Worm (Caenorhabditis elegans): ENCODE results near the gene F22E5.20.
A peak's percentile ranks its signal among the peaks of the same experiment; 100 is the strongest.

F22E5.20 gene

ce11 chrII:2624792-2625191 lies 48.6 kb downstream of the F22E5.20 start, which contains the start of gene lgc-28:
lgc-28 (plus strand) TSS chrII:2625092.
- TF ChIP-seq hmg-1.1 (GFP tag; IDR thresholded peaks at IDR 0.05) (no peak), skn-1 (tag; optimal IDR thresholded peaks at IDR 0.05) (no peak), F10B5.3 (tag; optimal IDR thresholded peaks at IDR 0.05) (no peak), daf-16 (GFP tag; optimal IDR thresholded peaks at IDR 0.05) (no peak), daf-16 (tag; optimal IDR thresholded peaks at IDR 0.05) (no peak), php-3 (GFP tag; IDR thresholded peaks at IDR 0.05) (no peak), set-16 (GFP tag; IDR thresholded peaks at IDR 0.05) (no peak), unc-130 (GFP tag; optimal IDR thresholded peaks at IDR 0.05) (no peak), nhr-28 (tag; optimal IDR thresholded peaks at IDR 0.05) (no peak), spr-1 (tag; optimal IDR thresholded peaks at IDR 0.05) (no peak), arid-1 (GFP tag; conservative IDR thresholded peaks at IDR 0.05) (no peak), tag-97 (GFP tag; IDR thresholded peaks at IDR 0.05) (no peak), pha-4 (GFP tag; IDR thresholded peaks at IDR 0.05) (no peak), pha-4 (tag; optimal IDR thresholded peaks at IDR 0.05) (no peak), nhr-48 (tag; optimal IDR thresholded peaks at IDR 0.05) (no peak), nhr-76 (tag; optimal IDR thresholded peaks at IDR 0.05) (no peak), mdt-29 (GFP tag; IDR thresholded peaks at IDR 0.05) (no peak), Y75B8A.6 (GFP tag; IDR thresholded peaks at IDR 0.05) (no peak), F26F4.8 (GFP tag; conservative IDR thresholded peaks at IDR 0.05) (no peak), mdl-1 (tag; optimal IDR thresholded peaks at IDR 0.05) (no peak), F37D6.2 (tag; optimal IDR thresholded peaks at IDR 0.05) (no peak), cey-2 (tag; optimal IDR thresholded peaks at IDR 0.05; ENCODE audit: borderline replicate concordance, insufficient read depth) (no peak)

DNA sequence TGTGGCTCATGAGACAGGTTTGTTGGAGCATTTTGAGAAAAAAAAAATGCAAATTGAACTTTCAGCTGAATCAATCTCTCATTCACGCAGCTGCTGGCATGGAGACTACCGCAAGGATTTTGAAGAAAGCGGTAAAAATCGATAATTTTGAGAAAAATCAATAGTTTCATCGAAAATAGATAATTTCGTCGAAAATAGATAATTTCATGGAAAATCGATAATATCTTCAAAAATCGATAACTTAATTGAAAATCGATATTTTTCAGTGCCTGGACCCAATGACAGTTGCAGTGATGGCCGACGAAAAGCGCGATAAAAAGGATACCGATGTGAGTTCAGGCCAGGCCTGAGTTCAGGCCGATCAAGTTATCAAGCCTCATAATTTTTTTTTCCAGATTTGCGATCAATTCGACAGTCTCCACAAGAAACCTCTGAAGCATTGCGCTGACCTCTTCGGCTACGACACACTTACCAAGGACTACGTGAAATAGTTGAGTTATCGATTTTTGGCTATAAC lies 50.4 kb downstream of the F22E5.20 start, which contains the start of gene D2062.4:
Gene D2062.4, plus strand, starts transcription at position 467 of the 517 bp plus-strand sequence.
- TF ChIP-seq ceh-28 (tag; optimal IDR thresholded peaks at IDR 0.05), result peak; percentile 61

Measured in whole organism, L4 larva.